Fruit fly (Drosophila melanogaster) whole organism, adult: ENCODE data around the gene COX6AL2.
A peak's percentile ranks its signal among the peaks of the same experiment; 100 is the strongest.

Experiments
- CG12768 ChIP-seq: fragments of 200-800 bp; sonication (Bioruptor generic); optimal IDR thresholded peaks from 2 replicates; lab custom pipeline; 2017; ENCODE audit warnings: missing biosample characterization, missing genetic modification characterization, mild to moderate bottlenecking, moderate library complexity, missing genetic modification reagents
- CG14711 ChIP-seq: fragments of 200-800 bp; sonication (Bioruptor generic); optimal IDR thresholded peaks from 2 replicates; lab custom pipeline; 2018; ENCODE audit warnings: missing biosample characterization, mild to moderate bottlenecking, missing genetic modification characterization, moderate library complexity
- CG1620 ChIP-seq: fragments of 200-800 bp; sonication (Bioruptor generic); optimal IDR thresholded peaks from 2 replicates; lab custom pipeline; 2016; ENCODE audit warnings: missing biosample characterization, missing genetic modification characterization
- CG33017 ChIP-seq: fragments of 200-800 bp; sonication (Bioruptor generic); optimal IDR thresholded peaks from 2 replicates; lab custom pipeline; 2018; ENCODE audit warnings: missing biosample characterization, mild to moderate bottlenecking, missing genetic modification characterization, moderate library complexity
- CG5204 ChIP-seq: fragments of 200-800 bp; sonication (Bioruptor generic); optimal IDR thresholded peaks from 2 replicates; lab custom pipeline; 2016; ENCODE audit warnings: missing biosample characterization, missing genetic modification characterization
- CG7045 ChIP-seq: fragments of 200-800 bp; sonication (Bioruptor generic); optimal IDR thresholded peaks from 2 replicates; lab custom pipeline; 2017; ENCODE audit warnings: missing biosample characterization, mild to moderate bottlenecking, missing genetic modification characterization
- CG7101 ChIP-seq: fragments of 200-800 bp; sonication (Bioruptor generic); optimal IDR thresholded peaks from 2 replicates; lab custom pipeline; 2018; ENCODE audit warnings: missing biosample characterization, mild to moderate bottlenecking, missing genetic modification characterization, moderate library complexity
- Clk ChIP-seq: fragments of 200-800 bp; sonication (Bioruptor generic); optimal IDR thresholded peaks from 2 replicates; lab custom pipeline; 2017; ENCODE audit warnings: missing biosample characterization, missing genetic modification characterization
- Mnt ChIP-seq: fragments of 200-800 bp; sonication (Bioruptor generic); optimal IDR thresholded peaks from 2 replicates; lab custom pipeline; 2016; ENCODE audit warnings: missing biosample characterization, mild to moderate bottlenecking, missing genetic modification characterization
- bab1 ChIP-seq: fragments of 200-800 bp; sonication (Bioruptor generic); optimal IDR thresholded peaks from 3 replicates; lab custom pipeline; 2019; ENCODE audit warnings: missing biosample characterization, mild to moderate bottlenecking, missing genetic modification characterization, moderate library complexity
- kay ChIP-seq: fragments of 200-800 bp; sonication (Bioruptor generic); peaks from one replicate; lab custom pipeline; 2016; ENCODE audit warnings: missing biosample characterization, missing genetic modification characterization, borderline replicate concordance
- ovo ChIP-seq: fragments of 200-800 bp; sonication (Bioruptor generic); optimal IDR thresholded peaks from 2 replicates; lab custom pipeline; 2016; ENCODE audit warnings: missing biosample characterization, missing genetic modification characterization
- tj ChIP-seq: fragments of 200-800 bp; sonication (Bioruptor generic); optimal IDR thresholded peaks from 3 replicates; lab custom pipeline; 2017; ENCODE audit warnings: missing biosample characterization, mild to moderate bottlenecking, missing genetic modification characterization, moderate library complexity
- toe ChIP-seq: fragments of 200-800 bp; sonication (Bioruptor generic); optimal IDR thresholded peaks from 2 replicates; lab custom pipeline; 2016; ENCODE audit warnings: missing biosample characterization, missing genetic modification characterization

DNA sequence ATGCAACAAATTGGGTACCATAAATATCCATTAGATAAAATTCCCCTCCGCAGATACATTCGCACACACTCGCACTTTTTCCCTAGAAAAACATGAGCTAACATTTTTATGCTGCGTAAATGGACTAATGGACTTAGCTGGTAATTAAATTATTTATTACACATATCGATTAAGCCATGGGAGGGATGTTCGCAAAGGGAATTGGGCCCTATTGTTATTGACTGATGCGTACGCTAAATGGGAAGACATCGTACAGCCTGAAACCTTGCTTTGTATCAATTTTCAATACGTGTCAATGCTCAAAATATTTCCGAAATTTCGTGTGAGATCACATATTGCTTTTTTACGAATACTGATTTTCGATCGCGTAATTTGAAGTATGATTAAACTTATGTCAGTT is 10.8 kb upstream of the COX6AL2 start, which contains the start of gene CG43049:
- no peak for TF ChIP-seq CG7101
- no peak for TF ChIP-seq ovo (GFP tag; lab: Kevin White, UChicago)
- no peak for TF ChIP-seq CG5204
- no peak for TF ChIP-seq CG7045
- no peak for TF ChIP-seq CG14711 (tag; lab: Kevin White, UChicago)
- no peak for TF ChIP-seq toe (GFP tag; lab: Kevin White, UChicago)
- TF ChIP-seq CG12768, result no peak
- TF ChIP-seq kay (GFP tag; lab: Kevin White, UChicago), result peak; percentile 52
- no peak for TF ChIP-seq Mnt (GFP tag; lab: Kevin White, UChicago)
- no peak for TF ChIP-seq bab1 (GFP tag; lab: Kevin White, UChicago)
- no peak for TF ChIP-seq Clk
- no peak for TF ChIP-seq CG1620 (GFP tag; lab: Kevin White, UChicago)
- no peak for TF ChIP-seq tj
- no peak for TF ChIP-seq CG33017 (tag; lab: Kevin White, UChicago)
